Worm (Caenorhabditis elegans) whole organism, mixed stage, embryonic: ENCODE data around the gene ZK899.1.

ENCODE experiments used
- M03D4.4 ChIP-seq: sonication (generic microtip); optimal IDR thresholded peaks from 2 replicates; lab custom pipeline; 2017; ENCODE audit warnings: mild to moderate bottlenecking, missing genetic modification characterization, missing compliant biosample characterization
- bed-3 ChIP-seq: fragments of 200-800 bp; sonication (Bioruptor generic); optimal IDR thresholded peaks from 3 replicates; lab custom pipeline; 2018; ENCODE audit warnings: mild to moderate bottlenecking, missing genetic modification characterization, moderate library complexity, missing compliant biosample characterization
- blmp-1 ChIP-seq: fragments of 150-350 bp; optimal IDR thresholded peaks from 2 replicates; lab custom pipeline; 2014; ENCODE audit warnings: missing biosample characterization, missing genetic modification characterization
- ceh-39 ChIP-seq: fragments of 150-350 bp; optimal IDR thresholded peaks from 2 replicates; lab custom pipeline; 2014; ENCODE audit warnings: missing biosample characterization, missing genetic modification characterization
- ceh-43 ChIP-seq: fragments of 200-800 bp; sonication (Bioruptor generic); optimal IDR thresholded peaks from 2 replicates; lab custom pipeline; 2018; ENCODE audit warnings: mild to moderate bottlenecking, missing genetic modification characterization, moderate library complexity, missing compliant biosample characterization
- ceh-83 ChIP-seq: fragments of 200-800 bp; sonication (Bioruptor generic); optimal IDR thresholded peaks from 2 replicates; lab custom pipeline; 2018; ENCODE audit warnings: mild to moderate bottlenecking, missing genetic modification characterization, missing compliant biosample characterization
- ces-1 ChIP-seq: fragments of 150-350 bp; optimal IDR thresholded peaks from 2 replicates; lab custom pipeline; 2014; ENCODE audit warnings: missing biosample characterization, missing genetic modification reagents, missing genetic modification characterization
- cnd-1 ChIP-seq: fragments of 200-800 bp; sonication (Bioruptor generic); optimal IDR thresholded peaks from 2 replicates; lab custom pipeline; 2018; ENCODE audit warnings: mild to moderate bottlenecking, missing genetic modification characterization, missing compliant biosample characterization
- drap-1 ChIP-seq: fragments of 200-800 bp; sonication (Bioruptor generic); optimal IDR thresholded peaks from 3 replicates; lab custom pipeline; 2018; ENCODE audit warnings: mild to moderate bottlenecking, missing genetic modification characterization, missing compliant biosample characterization
- elt-1 ChIP-seq: sonication (generic microtip); optimal IDR thresholded peaks from 2 replicates; lab custom pipeline; 2017; ENCODE audit warnings: missing genetic modification characterization, mild to moderate bottlenecking, missing compliant biosample characterization, antibody characterized with exemption, moderate library complexity, borderline replicate concordance; ENCODE audit not compliant: insufficient read depth
- elt-3 ChIP-seq: fragments of 150-350 bp; optimal IDR thresholded peaks from 2 replicates; lab custom pipeline; 2014; ENCODE audit warnings: missing biosample characterization, missing genetic modification characterization
- flh-1 ChIP-seq: fragments of 200-800 bp; sonication (Bioruptor generic); optimal IDR thresholded peaks from 2 replicates; lab custom pipeline; 2018; ENCODE audit warnings: mild to moderate bottlenecking, missing genetic modification characterization, moderate library complexity, missing compliant biosample characterization
- ham-2 ChIP-seq: fragments of 200-800 bp; sonication (Bioruptor generic); optimal IDR thresholded peaks from 2 replicates; lab custom pipeline; 2018; ENCODE audit warnings: mild to moderate bottlenecking, missing genetic modification characterization, missing compliant biosample characterization
- hlh-1 ChIP-seq: fragments of 150-350 bp; optimal IDR thresholded peaks from 2 replicates; lab custom pipeline; 2014; ENCODE audit warnings: missing biosample characterization, missing genetic modification reagents, missing genetic modification characterization
- lin-13 ChIP-seq: fragments of 150-350 bp; optimal IDR thresholded peaks from 2 replicates; lab custom pipeline; 2014; ENCODE audit warnings: missing biosample characterization, missing genetic modification characterization
- lin-32 ChIP-seq: fragments of 200-800 bp; sonication (Bioruptor generic); optimal IDR thresholded peaks from 2 replicates; lab custom pipeline; 2018; ENCODE audit warnings: mild to moderate bottlenecking, missing genetic modification characterization, missing compliant biosample characterization
- lsy-2 ChIP-seq: fragments of 150-350 bp; optimal IDR thresholded peaks from 2 replicates; lab custom pipeline; 2014; ENCODE audit warnings: missing biosample characterization, missing genetic modification characterization
- mab-5 ChIP-seq: fragments of 150-350 bp; optimal IDR thresholded peaks from 2 replicates; lab custom pipeline; 2014; ENCODE audit warnings: missing biosample characterization, missing genetic modification characterization
- mep-1 ChIP-seq: fragments of 150-350 bp; optimal IDR thresholded peaks from 2 replicates; lab custom pipeline; 2017; ENCODE audit warnings: missing biosample characterization, missing genetic modification reagents, missing genetic modification characterization, inconsistent platforms
- mls-2 ChIP-seq: sonication (generic microtip); optimal IDR thresholded peaks from 2 replicates; lab custom pipeline; 2016; ENCODE audit warnings: mild to moderate bottlenecking, missing genetic modification characterization, moderate library complexity, missing compliant biosample characterization
- nhr-12 ChIP-seq: fragments of 150-350 bp; optimal IDR thresholded peaks from 2 replicates; lab custom pipeline; 2014; ENCODE audit warnings: missing biosample characterization, missing genetic modification characterization
- nhr-2 ChIP-seq: fragments of 150-350 bp; optimal IDR thresholded peaks from 2 replicates; lab custom pipeline; 2014; ENCODE audit warnings: missing biosample characterization, missing genetic modification characterization
- nhr-237 ChIP-seq: fragments of 150-350 bp; optimal IDR thresholded peaks from 2 replicates; lab custom pipeline; 2014; ENCODE audit warnings: missing biosample characterization, missing genetic modification characterization
- nhr-28 ChIP-seq: fragments of 150-350 bp; optimal IDR thresholded peaks from 2 replicates; lab custom pipeline; 2014; ENCODE audit warnings: missing biosample characterization, missing genetic modification characterization
- nhr-76 ChIP-seq: sonication (generic microtip); optimal IDR thresholded peaks from 2 replicates; lab custom pipeline; 2017; ENCODE audit warnings: missing biosample characterization, missing genetic modification characterization
- pha-4 ChIP-seq: fragments of 150-350 bp; optimal IDR thresholded peaks from 2 replicates; lab custom pipeline; 2018; ENCODE audit warnings: missing biosample characterization, missing genetic modification reagents, missing genetic modification characterization
- sem-2 ChIP-seq: fragments of 200-800 bp; sonication (Bioruptor generic); optimal IDR thresholded peaks from 2 replicates; lab custom pipeline; 2018; ENCODE audit warnings: mild to moderate bottlenecking, missing genetic modification characterization, missing compliant biosample characterization
- snpc-4 ChIP-seq: fragments of 150-350 bp; optimal IDR thresholded peaks from 2 replicates; lab custom pipeline; 2014; ENCODE audit warnings: missing biosample characterization, missing genetic modification characterization
- sptf-1 ChIP-seq: sonication (generic microtip); optimal IDR thresholded peaks from 2 replicates; lab custom pipeline; 2017; ENCODE audit warnings: mild to moderate bottlenecking, missing genetic modification characterization, moderate library complexity, missing compliant biosample characterization
- tbx-8 ChIP-seq: fragments of 200-800 bp; sonication (Bioruptor generic); optimal IDR thresholded peaks from 2 replicates; lab custom pipeline; 2018; ENCODE audit warnings: mild to moderate bottlenecking, missing genetic modification characterization, moderate library complexity, missing compliant biosample characterization
- unc-120 ChIP-seq: sonication (generic microtip); optimal IDR thresholded peaks from 2 replicates; lab custom pipeline; 2017; ENCODE audit warnings: missing genetic modification characterization, missing compliant biosample characterization; ENCODE audit not compliant: poor library complexity, severe bottlenecking
- unc-39 ChIP-seq: fragments of 150-350 bp; optimal IDR thresholded peaks from 2 replicates; lab custom pipeline; 2014; ENCODE audit warnings: missing biosample characterization, missing genetic modification characterization
- unc-62 ChIP-seq: fragments of 150-350 bp; optimal IDR thresholded peaks from 2 replicates; lab custom pipeline; 2014; ENCODE audit warnings: missing biosample characterization, missing genetic modification reagents, missing genetic modification characterization
- zip-8 ChIP-seq: fragments of 150-350 bp; optimal IDR thresholded peaks from 2 replicates; lab custom pipeline; 2014; ENCODE audit warnings: missing biosample characterization, missing genetic modification characterization
- ztf-11 ChIP-seq: fragments of 150-350 bp; optimal IDR thresholded peaks from 2 replicates; lab custom pipeline; 2014; ENCODE audit warnings: missing biosample characterization, missing genetic modification characterization

Gene ZK899.1

ce11 chrX:9428059-9428458, 18.4 kb upstream of the ZK899.1 start, which contains the start of gene B0272.4:
TSS of gene B0272.4 (plus strand) at chrX:9428431.
- no peak for TF ChIP-seq drap-1
- no peak for TF ChIP-seq cnd-1 (tag; lab: Kevin White, UChicago)
- no peak for TF ChIP-seq sptf-1 (tag; lab: Kevin White, UChicago)
- TF ChIP-seq hlh-1 (tag; lab: Kevin White, UChicago), result no peak
- no peak for TF ChIP-seq ceh-43 (GFP tag; lab: Kevin White, UChicago)
- TF ChIP-seq ceh-39 (tag; lab: Kevin White, UChicago), result no peak
- no peak for TF ChIP-seq unc-120
- no peak for TF ChIP-seq flh-1 (GFP tag; lab: Kevin White, UChicago)
- TF ChIP-seq nhr-2 (tag; lab: Kevin White, UChicago), result no peak

- TF ChIP-seq lin-13, result no peak
- TF ChIP-seq blmp-1 (tag; lab: Kevin White, UChicago), result no peak
- no peak for TF ChIP-seq ztf-11 (tag; lab: Kevin White, UChicago)
- TF ChIP-seq nhr-237 (tag; lab: Kevin White, UChicago), result no peak
- TF ChIP-seq unc-120, result peak; percentile 27
- no peak for TF ChIP-seq cnd-1 (tag; lab: Kevin White, UChicago)
- TF ChIP-seq ceh-39 (tag; lab: Kevin White, UChicago), result peak; percentile 66
- peak; percentile 13 for TF ChIP-seq ham-2 (GFP tag; lab: Kevin White, UChicago)
- no peak for TF ChIP-seq zip-8 (tag; lab: Kevin White, UChicago)
- no peak for TF ChIP-seq ceh-83 (GFP tag; lab: Kevin White, UChicago)
- TF ChIP-seq pha-4 (tag; lab: Kevin White, UChicago), result peak; percentile 38
Observed at ce11 chrX:9431002-9431482, 15.4 kb upstream of the ZK899.1 start, which contains the start of gene B0272.3. TSS of gene B0272.3 (plus strand) at chrX:9431432.

- no peak for TF ChIP-seq snpc-4 (tag; lab: Kevin White, UChicago)
- TF ChIP-seq lin-32, result peak; percentile 51
- TF ChIP-seq, all 35 proteins: peak for 1
Observed at ce11 chrX:9436843-9437312, 9.6 kb upstream of the ZK899.1 start, which contains the start of gene tbb-4. TSS of gene tbb-4 (minus strand) at chrX:9436893.

ce11 chrX:9441512-9441911, 4.9 kb upstream of the ZK899.1 start, which contains the start of gene memb-1:
TSS of gene memb-1 (minus strand) at chrX:9441571.
- TF ChIP-seq unc-62 (GFP tag; lab: Kevin White, UChicago), result no peak
- no peak for TF ChIP-seq ceh-43 (GFP tag; lab: Kevin White, UChicago)
- TF ChIP-seq sptf-1 (tag; lab: Kevin White, UChicago), result peak; percentile 47
- no peak for TF ChIP-seq snpc-4 (tag; lab: Kevin White, UChicago)
- TF ChIP-seq ceh-83 (GFP tag; lab: Kevin White, UChicago), result no peak
- no peak for TF ChIP-seq blmp-1 (tag; lab: Kevin White, UChicago)
- TF ChIP-seq nhr-2 (tag; lab: Kevin White, UChicago), result no peak
- peak; percentile 55 for TF ChIP-seq zip-8 (tag; lab: Kevin White, UChicago)
- TF ChIP-seq ceh-39 (tag; lab: Kevin White, UChicago), result no peak
- TF ChIP-seq elt-3 (tag; lab: Kevin White, UChicago), result no peak
- TF ChIP-seq unc-39 (tag; lab: Kevin White, UChicago), result no peak
- no peak for TF ChIP-seq elt-1 (tag; lab: Kevin White, UChicago)
- no peak for TF ChIP-seq nhr-28 (tag; lab: Kevin White, UChicago)
- no peak for TF ChIP-seq unc-120
- TF ChIP-seq drap-1, result peak; percentile 52
- peak; percentile 38 for TF ChIP-seq ces-1 (GFP tag; lab: Kevin White, UChicago)
- TF ChIP-seq flh-1 (GFP tag; lab: Kevin White, UChicago), result no peak
- no peak for TF ChIP-seq nhr-12 (tag; lab: Kevin White, UChicago)
- TF ChIP-seq mep-1 (tag; lab: Kevin White, UChicago), result peak; percentile 80
- no peak for TF ChIP-seq M03D4.4 (tag; lab: Kevin White, UChicago)
- no peak for TF ChIP-seq hlh-1 (tag; lab: Kevin White, UChicago)
- no peak for TF ChIP-seq ham-2 (GFP tag; lab: Kevin White, UChicago)
- TF ChIP-seq lsy-2, result peak; percentile 15
- no peak for TF ChIP-seq nhr-76 (tag; lab: Kevin White, UChicago)
- peak; percentile 3 for TF ChIP-seq lin-13
- TF ChIP-seq bed-3 (GFP tag; lab: Kevin White, UChicago), result no peak
- no peak for TF ChIP-seq lin-32
- TF ChIP-seq ztf-11 (tag; lab: Kevin White, UChicago), result no peak
- TF ChIP-seq mab-5, result no peak
- no peak for TF ChIP-seq tbx-8 (GFP tag; lab: Kevin White, UChicago)
- TF ChIP-seq pha-4 (tag; lab: Kevin White, UChicago), result peak; percentile 65
- no peak for TF ChIP-seq nhr-237 (tag; lab: Kevin White, UChicago)
- TF ChIP-seq cnd-1 (tag; lab: Kevin White, UChicago), result no peak
- TF ChIP-seq sem-2 (GFP tag; lab: Kevin White, UChicago), result no peak
- peak; percentile 20 for TF ChIP-seq mls-2 (tag; lab: Kevin White, UChicago)
